Fruit fly (Drosophila melanogaster): Measurements from ENCODE around the gene CG7453.
A peak's percentile ranks its signal among the peaks of the same experiment; 100 is the strongest.

Gene CG7453

dm6 chrX:19187624-19188085 lies 7.7 kb downstream of the CG7453 start, which contains the start of gene Mec2 (continued):
- no peak for TF ChIP-seq ato (GFP tag; IDR thresholded peaks at IDR 0.05; ENCODE audit: partially characterized antibody)
- TF ChIP-seq knrl (GFP tag; IDR thresholded peaks at IDR 0.05; ENCODE audit: partially characterized antibody) = no peak
- TF ChIP-seq Deaf1 (tag; optimal IDR thresholded peaks at IDR 0.05) = peak; percentile 56
- peak; percentile 25; the same call in 1 of the 2 replicates for TF ChIP-seq sob (GFP tag; IDR thresholded peaks at IDR 0.05)
- no peak for TF ChIP-seq CG7745 (tag; optimal IDR thresholded peaks at IDR 0.05)
- no peak for TF ChIP-seq crp (GFP tag; optimal IDR thresholded peaks at IDR 0.05)
- TF ChIP-seq vvl (GFP tag; IDR thresholded peaks at IDR 0.05) = peak; percentile 41; the same call in 1 of the 2 replicates
- TF ChIP-seq hbn (GFP tag; IDR thresholded peaks at IDR 0.05; ENCODE audit: partially characterized antibody) = no peak
- TF ChIP-seq CG17385 (GFP tag; optimal IDR thresholded peaks at IDR 0.05) = peak; percentile 41
- no peak for TF ChIP-seq Sry-β (GFP tag; optimal IDR thresholded peaks at IDR 0.05)
- TF ChIP-seq dmrt99B (tag; optimal IDR thresholded peaks at IDR 0.05) = peak; percentile 56
- peak; percentile 32 for TF ChIP-seq CG15514 (GFP tag; optimal IDR thresholded peaks at IDR 0.05)
- TF ChIP-seq Hr3 (GFP tag; optimal IDR thresholded peaks at IDR 0.05) = peak; percentile 51
- TF ChIP-seq Hmx (GFP tag; optimal IDR thresholded peaks at IDR 0.05) = no peak
- no peak for TF ChIP-seq CG4404 (GFP tag; IDR thresholded peaks at IDR 0.05)
- no peak for TF ChIP-seq Hey (tag; optimal IDR thresholded peaks at IDR 0.05)
- no peak for TF ChIP-seq tna (GFP tag; IDR thresholded peaks at IDR 0.05; ENCODE audit: partially characterized antibody)
- TF ChIP-seq CG31388 (GFP tag; optimal IDR thresholded peaks at IDR 0.05) = no peak
- TF ChIP-seq CG13296 (GFP tag; optimal IDR thresholded peaks at IDR 0.05) = no peak
- TF ChIP-seq CG18476 (GFP tag; optimal IDR thresholded peaks at IDR 0.05) = no peak
- TF ChIP-seq B-H1 (GFP tag; IDR thresholded peaks at IDR 0.05) = no peak
- TF ChIP-seq Doc2 (GFP tag; IDR thresholded peaks at IDR 0.05) = no peak
- peak; percentile 12 for TF ChIP-seq CG1529 (GFP tag; optimal IDR thresholded peaks at IDR 0.05)
- no peak for TF ChIP-seq lov (optimal IDR thresholded peaks at IDR 0.05)
- no peak for TF ChIP-seq lov (GFP tag; IDR thresholded peaks at IDR 0.05)
- peak; percentile 63 for TF ChIP-seq CG10366 (GFP tag; IDR thresholded peaks at IDR 0.05)
- TF ChIP-seq tgo (GFP tag; IDR thresholded peaks at IDR 0.05) = peak; percentile 55
- TF ChIP-seq CG6175 (GFP tag; IDR thresholded peaks at IDR 0.05) = no peak
- TF ChIP-seq CG3065 (GFP tag; optimal IDR thresholded peaks at IDR 0.05) = no peak
- peak; percentile 33 for TF ChIP-seq CG18262 (tag; optimal IDR thresholded peaks at IDR 0.05)
- TF ChIP-seq CG11560 (tag; IDR thresholded peaks at IDR 0.05) = no peak
- no peak for TF ChIP-seq ftz-f1 (GFP tag; optimal IDR thresholded peaks at IDR 0.05)
- peak; percentile 41 for TF ChIP-seq CG8944 (GFP tag; optimal IDR thresholded peaks at IDR 0.05)
- TF ChIP-seq CG1233 (GFP tag; optimal IDR thresholded peaks at IDR 0.05) = no peak
- TF ChIP-seq bigmax (GFP tag; optimal IDR thresholded peaks at IDR 0.05) = no peak
- no peak for TF ChIP-seq Lpt (GFP tag; optimal IDR thresholded peaks at IDR 0.05)
- TF ChIP-seq CG3407 (GFP tag; optimal IDR thresholded peaks at IDR 0.05) = peak; percentile 19
- no peak for TF ChIP-seq twi (tag; optimal IDR thresholded peaks at IDR 0.05)
- no peak for TF ChIP-seq Dll (GFP tag; IDR thresholded peaks at IDR 0.05; ENCODE audit: partially characterized antibody)
- peak; percentile 31; the same call in 1 of the 2 replicates for TF ChIP-seq Oaz (GFP tag; IDR thresholded peaks at IDR 0.05)
- TF ChIP-seq nau (GFP tag; optimal IDR thresholded peaks at IDR 0.05) = no peak
- no peak for TF ChIP-seq HHEX (GFP tag; optimal IDR thresholded peaks at IDR 0.05)
- peak; percentile 16 for TF ChIP-seq bcd (GFP tag; optimal IDR thresholded peaks at IDR 0.05)
- no peak for TF ChIP-seq CG6791 (GFP tag; IDR thresholded peaks at IDR 0.05; ENCODE audit: partially characterized antibody)
- TF ChIP-seq cas (GFP tag; IDR thresholded peaks at IDR 0.05) = no peak
- TF ChIP-seq CG32532 (GFP tag; IDR thresholded peaks at IDR 0.05) = no peak
- no peak for TF ChIP-seq Fer2 (tag; optimal IDR thresholded peaks at IDR 0.05)
- no peak for TF ChIP-seq CG18764 (GFP tag; optimal IDR thresholded peaks at IDR 0.05)
- no peak for TF ChIP-seq Lhr (GFP tag; optimal IDR thresholded peaks at IDR 0.05)
- no peak for TF ChIP-seq HmgD (GFP tag; optimal IDR thresholded peaks at IDR 0.05)
- no peak for TF ChIP-seq Dip2 (GFP tag; IDR thresholded peaks at IDR 0.05)
